Fruit fly (Drosophila melanogaster): ENCODE measurements around the gene Adk2.
A peak's percentile ranks its signal among the peaks of the same experiment; 100 is the strongest.

Gene Adk2

dm6 chr3L:13019249-13019956 is 3.1 kb downstream of the Adk2 start:
- no peak for TF ChIP-seq Jra (GFP tag; optimal IDR thresholded peaks at IDR 0.05)
- peak; percentile 35 for TF ChIP-seq tai (GFP tag; optimal IDR thresholded peaks at IDR 0.05)

DNA sequence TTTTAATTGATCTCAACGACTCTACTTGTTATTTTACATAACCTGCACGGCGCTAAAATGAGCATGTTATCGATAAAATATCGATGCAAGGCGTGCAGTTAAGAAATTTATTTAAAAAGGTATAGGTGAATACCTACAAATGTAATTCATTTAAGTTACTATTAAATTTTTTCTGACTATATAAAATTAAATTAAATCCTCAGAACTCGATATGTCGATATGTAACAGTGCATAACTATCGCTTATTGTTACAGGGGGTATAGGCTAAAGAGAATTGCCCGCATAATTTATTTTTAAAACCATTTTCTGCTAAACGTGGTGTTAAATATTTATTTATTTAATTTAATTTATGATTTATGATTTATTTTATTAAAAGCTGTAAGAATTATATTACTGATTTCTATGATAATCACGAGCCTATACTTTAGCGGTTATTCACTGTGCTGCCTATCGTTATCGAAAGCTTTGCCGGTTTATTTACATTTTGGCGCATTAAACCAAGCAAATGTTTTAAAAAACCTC is 4.6 kb downstream of the Adk2 start, which contains the start of the genes mRpL20 and Icmt:
Gene mRpL20, minus strand, starts transcription at position 65 of the 522 bp plus-strand sequence.
Gene Icmt, plus strand, starts transcription at position 464 of the 522 bp plus-strand sequence.
- TF ChIP-seq dmrt93B (GFP tag; optimal IDR thresholded peaks at IDR 0.05) (peak; percentile 77), Myc (optimal IDR thresholded peaks at IDR 0.05) (no peak), Hr78 (GFP tag; optimal IDR thresholded peaks at IDR 0.05) (no peak), Dfd (GFP tag; optimal IDR thresholded peaks at IDR 0.05) (peak; percentile 79), Rel (GFP tag; optimal IDR thresholded peaks at IDR 0.05) (peak; percentile 3), Rel (tag; optimal IDR thresholded peaks at IDR 0.05) (peak; percentile 85), br (GFP tag; optimal IDR thresholded peaks at IDR 0.05) (peak; percentile 71), Jra (GFP tag; optimal IDR thresholded peaks at IDR 0.05) (peak; percentile 84), Hr83 (GFP tag; optimal IDR thresholded peaks at IDR 0.05; ENCODE audit: poor library complexity, severe bottlenecking) (peak; percentile 55), Vsx2 (GFP tag; optimal IDR thresholded peaks at IDR 0.05; ENCODE audit: partially characterized antibody) (no peak), CG32264 (GFP tag; optimal IDR thresholded peaks at IDR 0.05) (peak; percentile 51), usp (GFP tag; optimal IDR thresholded peaks at IDR 0.05) (no peak), sv (GFP tag; optimal IDR thresholded peaks at IDR 0.05) (peak; percentile 76), OdsH (GFP tag; optimal IDR thresholded peaks at IDR 0.05) (peak; percentile 93), HLH106 (tag; optimal IDR thresholded peaks at IDR 0.05) (peak; percentile 97), foxo (GFP tag; optimal IDR thresholded peaks at IDR 0.05) (peak in 1 of 2 experiments; percentile 97), h (GFP tag; optimal IDR thresholded peaks at IDR 0.05) (peak; percentile 89), Mio (GFP tag; optimal IDR thresholded peaks at IDR 0.05) (no peak), sage (GFP tag; optimal IDR thresholded peaks at IDR 0.05) (peak; percentile 76), ey (GFP tag; optimal IDR thresholded peaks at IDR 0.05) (peak; percentile 69), pan (optimal IDR thresholded peaks at IDR 0.05) (no peak), jim (GFP tag; optimal IDR thresholded peaks at IDR 0.05) (no peak), rgr (GFP tag; optimal IDR thresholded peaks at IDR 0.05) (peak; percentile 94), N (GFP tag; optimal IDR thresholded peaks at IDR 0.05) (no peak), psq (GFP tag; optimal IDR thresholded peaks at IDR 0.05) (peak; percentile 93), lola (GFP tag; optimal IDR thresholded peaks at IDR 0.05) (no peak), Sp1 (GFP tag; optimal IDR thresholded peaks at IDR 0.05) (peak; percentile 97), dsf (GFP tag; optimal IDR thresholded peaks at IDR 0.05; ENCODE audit: borderline replicate concordance) (peak; percentile 83), Hnf4 (GFP tag; optimal IDR thresholded peaks at IDR 0.05) (peak; percentile 93), CG9705 (GFP tag; optimal IDR thresholded peaks at IDR 0.05) (peak; percentile 75), woc (GFP tag; optimal IDR thresholded peaks at IDR 0.05) (peak; percentile 72), GATAd (GFP tag; optimal IDR thresholded peaks at IDR 0.05) (peak; percentile 51), dl (GFP tag; optimal IDR thresholded peaks at IDR 0.05; ENCODE audit: insufficient read depth in 1 of 2, partially characterized antibody in 2 of 2) (no peak), tai (GFP tag; optimal IDR thresholded peaks at IDR 0.05) (peak; percentile 89), CrebA (GFP tag; optimal IDR thresholded peaks at IDR 0.05; ENCODE audit: borderline replicate concordance) (no peak), fru (GFP tag; optimal IDR thresholded peaks at IDR 0.05) (peak; percentile 89), brk (GFP tag; optimal IDR thresholded peaks at IDR 0.05) (peak; percentile 83)

dm6 chr3L:13015823-13016465 is 6.5 kb downstream of the Adk2 start, which contains the start of gene CG11267:
Gene CG11267, plus strand, starts transcription at chr3L:13016050.
- TF ChIP-seq N (GFP tag; optimal IDR thresholded peaks at IDR 0.05) (no peak), brk (GFP tag; optimal IDR thresholded peaks at IDR 0.05) (peak; percentile 21), lola (GFP tag; optimal IDR thresholded peaks at IDR 0.05) (no peak), foxo (GFP tag; optimal IDR thresholded peaks at IDR 0.05) (peak in 1 of 2 experiments; percentile 80), sage (GFP tag; optimal IDR thresholded peaks at IDR 0.05) (peak; percentile 60), Hnf4 (GFP tag; optimal IDR thresholded peaks at IDR 0.05) (peak; percentile 79), dmrt93B (GFP tag; optimal IDR thresholded peaks at IDR 0.05) (no peak), usp (GFP tag; optimal IDR thresholded peaks at IDR 0.05) (no peak), Vsx2 (GFP tag; optimal IDR thresholded peaks at IDR 0.05; ENCODE audit: partially characterized antibody) (no peak), h (GFP tag; optimal IDR thresholded peaks at IDR 0.05) (peak; percentile 77), sv (GFP tag; optimal IDR thresholded peaks at IDR 0.05) (peak; percentile 38), ey (GFP tag; optimal IDR thresholded peaks at IDR 0.05) (peak; percentile 67), br (GFP tag; optimal IDR thresholded peaks at IDR 0.05) (peak; percentile 68), GATAd (GFP tag; optimal IDR thresholded peaks at IDR 0.05) (no peak), woc (GFP tag; optimal IDR thresholded peaks at IDR 0.05) (peak; percentile 59), HLH106 (tag; optimal IDR thresholded peaks at IDR 0.05) (peak; percentile 84), dsf (GFP tag; optimal IDR thresholded peaks at IDR 0.05; ENCODE audit: borderline replicate concordance) (no peak), Myc (optimal IDR thresholded peaks at IDR 0.05) (peak; percentile 5), CG9705 (GFP tag; optimal IDR thresholded peaks at IDR 0.05) (peak; percentile 82), rgr (GFP tag; optimal IDR thresholded peaks at IDR 0.05) (peak; percentile 70), Jra (GFP tag; optimal IDR thresholded peaks at IDR 0.05) (no peak), CG32264 (GFP tag; optimal IDR thresholded peaks at IDR 0.05) (peak; percentile 36), CrebA (GFP tag; optimal IDR thresholded peaks at IDR 0.05; ENCODE audit: borderline replicate concordance) (no peak), psq (GFP tag; optimal IDR thresholded peaks at IDR 0.05) (peak; percentile 46), Sp1 (GFP tag; optimal IDR thresholded peaks at IDR 0.05) (peak; percentile 81), OdsH (GFP tag; optimal IDR thresholded peaks at IDR 0.05) (peak; percentile 49), Hr83 (GFP tag; optimal IDR thresholded peaks at IDR 0.05; ENCODE audit: poor library complexity, severe bottlenecking) (peak; percentile 86), dl (GFP tag; optimal IDR thresholded peaks at IDR 0.05; ENCODE audit: insufficient read depth in 1 of 2, partially characterized antibody in 2 of 2) (no peak), fru (GFP tag; optimal IDR thresholded peaks at IDR 0.05) (peak; percentile 70), pan (optimal IDR thresholded peaks at IDR 0.05) (no peak), Rel (GFP tag; optimal IDR thresholded peaks at IDR 0.05) (no peak), Rel (tag; optimal IDR thresholded peaks at IDR 0.05) (peak; percentile 41)
